Fruit fly (Drosophila melanogaster): ENCODE measurements around the gene CG3982.

CG3982 gene

dm6 chr3L:9370907-9371365 is 46.3 kb downstream of the CG3982 start, which contains the start of gene Fdx1 (continued):
- TF ChIP-seq sens (GFP tag) (peak; percentile 75), tna (GFP tag; IDR thresholded peaks at IDR 0.05; ENCODE audit: partially characterized antibody) (no peak), CG33213 (GFP tag; optimal IDR thresholded peaks at IDR 0.05) (no peak), HLHmδ (GFP tag; optimal IDR thresholded peaks at IDR 0.05) (no peak), CG18764 (GFP tag; optimal IDR thresholded peaks at IDR 0.05) (peak; percentile 21), bab2 (GFP tag; optimal IDR thresholded peaks at IDR 0.05) (no peak), jing (GFP tag; optimal IDR thresholded peaks at IDR 0.05) (no peak), Dref (GFP tag; IDR thresholded peaks at IDR 0.05) (peak; percentile 66), CG18599 (GFP tag; optimal IDR thresholded peaks at IDR 0.05) (peak; percentile 47), CG3281 (GFP tag; optimal IDR thresholded peaks at IDR 0.05) (peak; percentile 24), CG10274 (GFP tag; optimal IDR thresholded peaks at IDR 0.05) (no peak), CG33557 (GFP tag; optimal IDR thresholded peaks at IDR 0.05) (peak; percentile 20), CG17361 (GFP tag; IDR thresholded peaks at IDR 0.05) (0 out of 3 replicates have a peak, but pooled peaks have one; percentile 48), CG3065 (GFP tag; optimal IDR thresholded peaks at IDR 0.05) (no peak), CG34422 (GFP tag; IDR thresholded peaks at IDR 0.05) (peak; percentile 58; the same call in 1 of the 3 replicates), CG11695 (GFP tag; IDR thresholded peaks at IDR 0.05) (0 out of 3 replicates have a peak, but pooled peaks have one; percentile 22), az2 (GFP tag; optimal IDR thresholded peaks at IDR 0.05) (peak; percentile 35), lab (GFP tag; optimal IDR thresholded peaks at IDR 0.05) (no peak), sd (tag; optimal IDR thresholded peaks at IDR 0.05) (no peak), ash1 (GFP tag; optimal IDR thresholded peaks at IDR 0.05) (no peak), dpn (GFP tag; optimal IDR thresholded peaks at IDR 0.05) (peak in 1 of 2 experiments; percentile 59), CG10654 (GFP tag; optimal IDR thresholded peaks at IDR 0.05) (no peak), CG17829 (tag; optimal IDR thresholded peaks at IDR 0.05) (peak; percentile 21), lov (optimal IDR thresholded peaks at IDR 0.05) (no peak), lov (GFP tag; IDR thresholded peaks at IDR 0.05) (no peak), slou (GFP tag; optimal IDR thresholded peaks at IDR 0.05) (no peak), Abd-B (GFP tag; optimal IDR thresholded peaks at IDR 0.05) (no peak), GATAe (GFP tag; conservative IDR thresholded peaks at IDR 0.05) (no peak), Med (GFP tag) (peak; percentile 66), CG16813 (GFP tag; IDR thresholded peaks at IDR 0.05; ENCODE audit: partially characterized antibody) (peak; percentile 53; the same call in 2 of the 3 replicates), CG15601 (tag; optimal IDR thresholded peaks at IDR 0.05) (peak; percentile 54), Oli (tag; optimal IDR thresholded peaks at IDR 0.05) (no peak), D19A (tag; optimal IDR thresholded peaks at IDR 0.05) (no peak), Hr51 (GFP tag; optimal IDR thresholded peaks at IDR 0.05) (peak in 1 of 2 experiments; percentile 51), CG17328 (GFP tag; IDR thresholded peaks at IDR 0.05) (peak; percentile 68), CG12391 (tag; optimal IDR thresholded peaks at IDR 0.05) (peak; percentile 65)

- TF ChIP-seq Kr (GFP tag; optimal IDR thresholded peaks at IDR 0.05), result peak; percentile 64
- TF ChIP-seq CG15479 (GFP tag; optimal IDR thresholded peaks at IDR 0.05), result peak; percentile 95
- TF ChIP-seq CG5953 (GFP tag; IDR thresholded peaks at IDR 0.05), result 0 out of 2 replicates have a peak, but pooled peaks have one; percentile 14
- TF ChIP-seq CG18262 (tag; optimal IDR thresholded peaks at IDR 0.05), result no peak
- no peak for TF ChIP-seq Sin3A (optimal IDR thresholded peaks at IDR 0.05)
- TF ChIP-seq Atf3 (GFP tag; optimal IDR thresholded peaks at IDR 0.05), result no peak
- TF ChIP-seq cad (GFP tag; optimal IDR thresholded peaks at IDR 0.05), result peak; percentile 76
- TF ChIP-seq dimm (GFP tag; IDR thresholded peaks at IDR 0.05), result no peak
- TF ChIP-seq Lpt (GFP tag; optimal IDR thresholded peaks at IDR 0.05), result no peak
- no peak for TF ChIP-seq CG2120 (GFP tag; optimal IDR thresholded peaks at IDR 0.05)
- TF ChIP-seq dati (GFP tag; IDR thresholded peaks at IDR 0.05), result no peak
- no peak for TF ChIP-seq sima (GFP tag; optimal IDR thresholded peaks at IDR 0.05)
- no peak for TF ChIP-seq lbe (GFP tag; optimal IDR thresholded peaks at IDR 0.05)
- TF ChIP-seq tll (GFP tag; optimal IDR thresholded peaks at IDR 0.05), result peak in 1 of 2 experiments; percentile 93
- no peak for TF ChIP-seq lilli (GFP tag; optimal IDR thresholded peaks at IDR 0.05)
- TF ChIP-seq toy (GFP tag; IDR thresholded peaks at IDR 0.05), result no peak
- TF ChIP-seq zen (tag; optimal IDR thresholded peaks at IDR 0.05), result peak; percentile 51
These were observed 48.5 kb downstream of the CG3982 start for dm6 chr3L:9368665-9369064.

Data from whole organism, embryonic.